Worm (Caenorhabditis elegans) whole organism, young adult: ENCODE results near the gene C15H9.3.

Experiments used
- Y79H2A.3 ChIP-seq: fragments of 200-800 bp; sonication (Bioruptor generic); conservative IDR thresholded peaks from 2 replicates; pipeline ENCODE4 v1.3.6; 2022; ENCODE audit warnings: missing genetic modification reagents, missing genetic modification characterization, missing compliant biosample characterization
- dox-1 ChIP-seq: fragments of 200-800 bp; sonication (Bioruptor generic); IDR thresholded peaks from 2 replicates; pipeline ENCODE4 v1.3.6; 2022; ENCODE audit warnings: missing genetic modification reagents, missing genetic modification characterization, missing compliant biosample characterization
- hlh-26 ChIP-seq: fragments of 200-800 bp; sonication (Bioruptor generic); conservative IDR thresholded peaks from 2 replicates; pipeline ENCODE4 v1.3.6; 2022; ENCODE audit warnings: missing genetic modification reagents, missing genetic modification characterization, missing compliant biosample characterization
- hrde-1 ChIP-seq: sonication (generic microtip); optimal IDR thresholded peaks from 2 replicates; lab custom pipeline; 2016; ENCODE audit warnings: missing genetic modification characterization, mild to moderate bottlenecking, missing compliant biosample characterization, moderate library complexity, missing genotype, missing genetic modification reagents, borderline replicate concordance
- lir-1 ChIP-seq: fragments of 200-800 bp; sonication (Bioruptor generic); conservative IDR thresholded peaks from 2 replicates; pipeline ENCODE4 v1.3.6; 2022; ENCODE audit warnings: missing genetic modification reagents, missing genetic modification characterization, missing compliant biosample characterization

DNA sequence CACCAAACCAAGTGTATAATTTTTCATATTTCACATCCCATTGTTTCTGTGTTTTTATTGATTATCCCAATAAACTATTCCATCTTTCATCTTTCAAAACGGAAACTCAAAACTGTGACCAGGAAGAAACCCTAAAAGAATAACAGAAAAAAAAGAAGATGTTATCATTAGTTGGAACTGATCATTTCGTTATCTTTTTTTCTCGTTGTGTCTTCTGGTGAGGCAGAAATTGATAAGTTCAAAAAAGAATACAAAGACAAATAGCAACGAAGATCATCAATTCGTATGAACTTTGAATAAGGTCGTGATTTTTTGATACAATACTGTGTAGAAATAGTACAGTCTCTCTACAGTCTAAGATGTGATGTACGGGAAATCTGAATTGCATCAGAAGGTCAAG is 33.8 kb upstream of the C15H9.3 start:
- no peak for TF ChIP-seq dox-1 (GFP tag; lab: Robert Waterston, UW)
- no peak for TF ChIP-seq hrde-1
- TF ChIP-seq lir-1 (GFP tag; lab: Robert Waterston, UW), result no peak
- TF ChIP-seq hlh-26 (GFP tag; lab: Robert Waterston, UW), result no peak
- no peak for TF ChIP-seq Y79H2A.3
